Worm (Caenorhabditis elegans) whole organism, midembryonic: ENCODE results near the gene F52G2.3.

Source experiments
- T22C8.4 ChIP-seq: fragments of 200-800 bp; sonication (Bioruptor generic); IDR thresholded peaks from 2 replicates; pipeline ENCODE4 v1.3.6; 2022; ENCODE audit warnings: missing genetic modification characterization, missing compliant biosample characterization
- cog-1 ChIP-seq: sonication (generic microtip); optimal IDR thresholded peaks from 2 replicates; lab custom pipeline; 2016; ENCODE audit warnings: missing genetic modification characterization, missing compliant biosample characterization
- flt-1 ChIP-seq: fragments of 200-800 bp; sonication (Bioruptor generic); IDR thresholded peaks from 2 replicates; pipeline ENCODE4 v1.3.6; 2022; ENCODE audit warnings: missing genetic modification characterization, missing compliant biosample characterization
- klf-2 ChIP-seq: fragments of 200-800 bp; sonication (Bioruptor generic); conservative IDR thresholded peaks from 2 replicates; pipeline ENCODE4 v1.3.6; 2022; ENCODE audit warnings: missing genetic modification reagents, missing genetic modification characterization, missing compliant biosample characterization
- med-1 ChIP-seq: sonication (generic microtip); optimal IDR thresholded peaks from 2 replicates; lab custom pipeline; 2017; ENCODE audit warnings: missing genetic modification characterization, mild to moderate bottlenecking, missing compliant biosample characterization, antibody characterized with exemption, missing genetic modification reagents; ENCODE audit not compliant: insufficient read depth
- ref-1 ChIP-seq: fragments of 200-800 bp; sonication (Bioruptor generic); conservative IDR thresholded peaks from 2 replicates; pipeline ENCODE4 v1.3.6; 2022; ENCODE audit warnings: missing genetic modification reagents, missing genetic modification characterization, missing compliant biosample characterization
- tab-1 ChIP-seq: fragments of 200-800 bp; sonication (Bioruptor generic); IDR thresholded peaks from 2 replicates; pipeline ENCODE4 v1.3.6; 2022; ENCODE audit warnings: missing genetic modification characterization, missing compliant biosample characterization
- ztf-23 ChIP-seq: fragments of 200-800 bp; sonication (Bioruptor generic); IDR thresholded peaks from 2 replicates; pipeline ENCODE4 v1.3.6; 2022; ENCODE audit warnings: missing genetic modification reagents, missing genetic modification characterization, missing compliant biosample characterization
- ztf-29 ChIP-seq: fragments of 200-800 bp; sonication (Bioruptor generic); IDR thresholded peaks from 2 replicates; pipeline ENCODE4 v1.3.6; 2022; ENCODE audit warnings: missing genetic modification reagents, missing genetic modification characterization, missing compliant biosample characterization

Gene F52G2.3

ce11 chrIV:13540165-13540564, 7.9 kb downstream of the F52G2.3 start, which contains the start of gene rsd-2:
TSS of gene rsd-2 (minus strand) at chrIV:13540265.
- TF ChIP-seq flt-1 (GFP tag; lab: Robert Waterston, UW) (no peak), klf-2 (GFP tag; lab: Robert Waterston, UW) (no peak), tab-1 (no peak), med-1 (GFP tag; lab: Kevin White, UChicago) (no peak), T22C8.4 (GFP tag; lab: Robert Waterston, UW) (no peak), ref-1 (GFP tag; lab: Robert Waterston, UW) (no peak), ztf-29 (GFP tag; lab: Robert Waterston, UW) (no peak), ztf-23 (GFP tag; lab: Robert Waterston, UW) (no peak), cog-1 (tag; lab: Kevin White, UChicago) (no peak)

- TF ChIP-seq klf-2 (GFP tag; lab: Robert Waterston, UW) (no peak), med-1 (GFP tag; lab: Kevin White, UChicago) (no peak), tab-1 (no peak), cog-1 (tag; lab: Kevin White, UChicago) (no peak)
These were observed 9.1 kb downstream of the F52G2.3 start for ce11 chrIV:13538901-13539300.

- TF ChIP-seq ztf-29 (GFP tag; lab: Robert Waterston, UW) (no peak), ref-1 (GFP tag; lab: Robert Waterston, UW) (no peak), klf-2 (GFP tag; lab: Robert Waterston, UW) (no peak), tab-1 (no peak), med-1 (GFP tag; lab: Kevin White, UChicago) (no peak), flt-1 (GFP tag; lab: Robert Waterston, UW) (no peak), T22C8.4 (GFP tag; lab: Robert Waterston, UW) (no peak), cog-1 (tag; lab: Kevin White, UChicago) (no peak), ztf-23 (GFP tag; lab: Robert Waterston, UW) (no peak)
These were observed 22.8 kb downstream of the F52G2.3 start for ce11 chrIV:13525223-13525622.

- TF ChIP-seq ref-1 (GFP tag; lab: Robert Waterston, UW), result no peak
- no peak for TF ChIP-seq ztf-23 (GFP tag; lab: Robert Waterston, UW)
- peak; percentile 50 for TF ChIP-seq T22C8.4 (GFP tag; lab: Robert Waterston, UW)
- TF ChIP-seq ztf-29 (GFP tag; lab: Robert Waterston, UW), result no peak
These were observed 26.2 kb downstream of the F52G2.3 start, which contains the start of gene dcap-2 for ce11 chrIV:13521785-13522184. TSS of gene dcap-2 (minus strand) at chrIV:13521870.

ce11 chrIV:13513010-13513409, 35.0 kb downstream of the F52G2.3 start:
- no peak for TF ChIP-seq klf-2 (GFP tag; lab: Robert Waterston, UW)
- TF ChIP-seq med-1 (GFP tag; lab: Kevin White, UChicago), result no peak
- no peak for TF ChIP-seq ztf-29 (GFP tag; lab: Robert Waterston, UW)
- TF ChIP-seq ztf-23 (GFP tag; lab: Robert Waterston, UW), result no peak
- no peak for TF ChIP-seq flt-1 (GFP tag; lab: Robert Waterston, UW)
- TF ChIP-seq cog-1 (tag; lab: Kevin White, UChicago), result no peak
- no peak for TF ChIP-seq T22C8.4 (GFP tag; lab: Robert Waterston, UW)
- no peak for TF ChIP-seq ref-1 (GFP tag; lab: Robert Waterston, UW)
- TF ChIP-seq tab-1, result no peak

ce11 chrIV:13512112-13512569, 35.9 kb downstream of the F52G2.3 start, which contains the start of gene puf-3:
TSS of gene puf-3 (minus strand) at chrIV:13512162.
- TF ChIP-seq ztf-29 (GFP tag; lab: Robert Waterston, UW), result no peak
- no peak for TF ChIP-seq med-1 (GFP tag; lab: Kevin White, UChicago)
- no peak for TF ChIP-seq klf-2 (GFP tag; lab: Robert Waterston, UW)
- no peak for TF ChIP-seq cog-1 (tag; lab: Kevin White, UChicago)
- TF ChIP-seq T22C8.4 (GFP tag; lab: Robert Waterston, UW), result no peak
- no peak for TF ChIP-seq tab-1
- no peak for TF ChIP-seq flt-1 (GFP tag; lab: Robert Waterston, UW)
- no peak for TF ChIP-seq ref-1 (GFP tag; lab: Robert Waterston, UW)
- TF ChIP-seq ztf-23 (GFP tag; lab: Robert Waterston, UW), result no peak

- TF ChIP-seq ztf-29 (GFP tag; lab: Robert Waterston, UW), result no peak
- no peak for TF ChIP-seq T22C8.4 (GFP tag; lab: Robert Waterston, UW)
- TF ChIP-seq ref-1 (GFP tag; lab: Robert Waterston, UW), result no peak
- no peak for TF ChIP-seq tab-1
- no peak for TF ChIP-seq klf-2 (GFP tag; lab: Robert Waterston, UW)
- TF ChIP-seq ztf-23 (GFP tag; lab: Robert Waterston, UW), result no peak
- TF ChIP-seq flt-1 (GFP tag; lab: Robert Waterston, UW), result no peak
- no peak for TF ChIP-seq cog-1 (tag; lab: Kevin White, UChicago)
- no peak for TF ChIP-seq med-1 (GFP tag; lab: Kevin White, UChicago)
These were observed 38.0 kb downstream of the F52G2.3 start for ce11 chrIV:13510049-13510448.

ce11 chrIV:13508924-13509323, 39.1 kb downstream of the F52G2.3 start, which contains the start of gene afmd-2:
TSS of gene afmd-2 (plus strand) at chrIV:13509224.
- no peak for TF ChIP-seq ztf-23 (GFP tag; lab: Robert Waterston, UW)
- TF ChIP-seq cog-1 (tag; lab: Kevin White, UChicago), result no peak
- TF ChIP-seq T22C8.4 (GFP tag; lab: Robert Waterston, UW), result no peak
- no peak for TF ChIP-seq ztf-29 (GFP tag; lab: Robert Waterston, UW)
- TF ChIP-seq klf-2 (GFP tag; lab: Robert Waterston, UW), result no peak
- no peak for TF ChIP-seq tab-1
- no peak for TF ChIP-seq med-1 (GFP tag; lab: Kevin White, UChicago)
- no peak for TF ChIP-seq ref-1 (GFP tag; lab: Robert Waterston, UW)
- no peak for TF ChIP-seq flt-1 (GFP tag; lab: Robert Waterston, UW)

ce11 chrIV:13505662-13506061, 42.4 kb downstream of the F52G2.3 start, which contains the start of gene nlp-17:
TSS of gene nlp-17 (minus strand) at chrIV:13505762.
- no peak for TF ChIP-seq med-1 (GFP tag; lab: Kevin White, UChicago)
- no peak for TF ChIP-seq T22C8.4 (GFP tag; lab: Robert Waterston, UW)
- TF ChIP-seq klf-2 (GFP tag; lab: Robert Waterston, UW), result no peak
- no peak for TF ChIP-seq flt-1 (GFP tag; lab: Robert Waterston, UW)
